Fruit fly (Drosophila melanogaster): Measurements from ENCODE around the gene Sfp24F.

Gene Sfp24F

DNA sequence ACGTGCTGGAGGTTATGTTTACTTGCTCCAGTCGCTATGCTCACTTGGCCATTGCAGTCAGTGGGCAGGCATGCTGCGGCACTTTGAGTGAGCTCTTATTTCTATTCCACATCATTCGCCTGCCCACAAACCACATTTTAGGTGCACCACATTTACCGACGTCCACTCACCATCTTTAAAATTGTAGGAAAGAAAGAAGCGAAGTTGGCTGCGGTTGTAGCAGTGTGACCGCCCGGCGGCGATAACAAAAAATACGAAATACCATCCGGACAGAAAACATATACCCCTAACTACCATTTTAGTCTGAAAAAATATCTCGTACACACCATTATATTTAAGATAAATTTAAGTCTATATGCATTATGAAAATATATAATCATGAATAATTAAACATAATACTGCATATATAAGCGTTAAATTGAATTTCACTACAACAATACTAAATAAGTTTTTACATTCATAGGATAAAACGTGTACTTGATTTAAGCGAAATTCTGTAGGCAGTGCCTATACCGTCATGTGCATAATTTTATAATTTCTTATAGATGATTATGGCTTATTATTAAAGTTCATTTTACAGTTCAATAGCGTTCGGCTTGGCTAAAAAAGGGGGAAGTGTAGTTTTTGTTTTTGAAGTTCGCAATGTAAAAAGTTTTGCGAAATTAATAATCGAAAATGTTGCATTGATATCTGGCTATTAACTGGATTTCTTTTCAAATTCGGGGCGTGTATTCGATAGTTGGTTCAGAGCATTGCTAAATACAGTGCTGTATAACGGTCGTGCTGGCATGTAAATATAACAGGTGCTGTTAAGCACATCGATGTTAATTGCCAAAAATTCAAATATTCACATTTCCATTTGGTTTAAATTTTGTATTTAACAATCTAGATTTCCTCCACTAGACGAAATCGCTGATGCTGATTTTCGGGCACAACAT is 16.5 kb upstream of the Sfp24F start, which contains the start of gene RpL27A (continued):
- peak; percentile 72 for TF ChIP-seq CG12769 (tag; optimal IDR thresholded peaks at IDR 0.05)
- TF ChIP-seq Fer3 (tag; optimal IDR thresholded peaks at IDR 0.05): peak; percentile 72
- peak; percentile 81; the same call in 2 of the 3 replicates for TF ChIP-seq CG34422 (GFP tag; IDR thresholded peaks at IDR 0.05)
- TF ChIP-seq CG2875 (GFP tag; optimal IDR thresholded peaks at IDR 0.05): peak; percentile 84
- peak; percentile 73 for TF ChIP-seq org-1 (GFP tag; optimal IDR thresholded peaks at IDR 0.05)
- TF ChIP-seq Neu2 (GFP tag; optimal IDR thresholded peaks at IDR 0.05; ENCODE audit: borderline replicate concordance): no peak
- no peak for TF ChIP-seq CG32767 (GFP tag; IDR thresholded peaks at IDR 0.05)
- peak; percentile 43 to 66 for TF ChIP-seq bsh (GFP tag; optimal IDR thresholded peaks at IDR 0.05)
- peak; percentile 69 for TF ChIP-seq CG2116 (GFP tag; optimal IDR thresholded peaks at IDR 0.05)
- TF ChIP-seq CG7839 (tag; optimal IDR thresholded peaks at IDR 0.05): peak; percentile 75
- peak; percentile 45 for TF ChIP-seq vfl (GFP tag; optimal IDR thresholded peaks at IDR 0.05)
- peak; percentile 99 for TF ChIP-seq YL-1 (GFP tag; optimal IDR thresholded peaks at IDR 0.05)
- TF ChIP-seq lmd (GFP tag; IDR thresholded peaks at IDR 0.05): peak; percentile 68
- peak; percentile 32 for TF ChIP-seq ind (GFP tag; optimal IDR thresholded peaks at IDR 0.05)
- peak; percentile 80 for TF ChIP-seq CG11085 (GFP tag; IDR thresholded peaks at IDR 0.05)
- peak; percentile 47; the same call in 1 of the 2 replicates for TF ChIP-seq inv (GFP tag; IDR thresholded peaks at IDR 0.05; ENCODE audit: partially characterized antibody)
- TF ChIP-seq klu (GFP tag; IDR thresholded peaks at IDR 0.05): peak; percentile 35; the same call in 1 of the 2 replicates
- TF ChIP-seq seq (GFP tag; IDR thresholded peaks at IDR 0.05): peak; percentile 69
- peak; percentile 71 for TF ChIP-seq CG9817 (tag; optimal IDR thresholded peaks at IDR 0.05)
- peak; percentile 91 for TF ChIP-seq phol (tag; optimal IDR thresholded peaks at IDR 0.05)
- peak; percentile 65 for TF ChIP-seq CG30431 (GFP tag; optimal IDR thresholded peaks at IDR 0.05)
- peak; percentile 48 for TF ChIP-seq Deaf1 (tag; optimal IDR thresholded peaks at IDR 0.05)
- TF ChIP-seq CG13624 (GFP tag; optimal IDR thresholded peaks at IDR 0.05): peak; percentile 48
- peak; percentile 52 for TF ChIP-seq CG10959 (GFP tag; IDR thresholded peaks at IDR 0.05)
- peak; percentile 73 for TF ChIP-seq pzg (GFP tag; optimal IDR thresholded peaks at IDR 0.05)
- TF ChIP-seq CG13424 (tag; optimal IDR thresholded peaks at IDR 0.05): peak; percentile 63
- TF ChIP-seq CG7963 (GFP tag; IDR thresholded peaks at IDR 0.05; ENCODE audit: partially characterized antibody): no peak
- no peak for TF ChIP-seq CG15073 (GFP tag; optimal IDR thresholded peaks at IDR 0.05)
- peak; percentile 59 for TF ChIP-seq tin (GFP tag; optimal IDR thresholded peaks at IDR 0.05)
- peak; percentile 73 for TF ChIP-seq bbx (GFP tag; IDR thresholded peaks at IDR 0.05; ENCODE audit: partially characterized antibody)
- peak; percentile 96 for TF ChIP-seq Ets65A (GFP tag)
- peak; percentile 28; the same call in 1 of the 2 replicates for TF ChIP-seq Taf1 (GFP tag; IDR thresholded peaks at IDR 0.05)
- peak; percentile 73 for TF ChIP-seq CG6689 (GFP tag; IDR thresholded peaks at IDR 0.05)
- TF ChIP-seq Nf-YB (GFP tag; optimal IDR thresholded peaks at IDR 0.05): peak; percentile 57
- peak; percentile 90 for TF ChIP-seq CG34376 (GFP tag; optimal IDR thresholded peaks at IDR 0.05)
- peak; percentile 68 for TF ChIP-seq Sox100B (GFP tag; optimal IDR thresholded peaks at IDR 0.05)
- peak; percentile 56 for TF ChIP-seq NC2α (GFP tag; optimal IDR thresholded peaks at IDR 0.05)
- peak; percentile 30 for TF ChIP-seq HLH54F (GFP tag; optimal IDR thresholded peaks at IDR 0.05)
- peak; percentile 91 for TF ChIP-seq CG17328 (GFP tag; IDR thresholded peaks at IDR 0.05)
- TF ChIP-seq en (GFP tag; optimal IDR thresholded peaks at IDR 0.05): peak; percentile 42
- TF ChIP-seq CG18764 (GFP tag; optimal IDR thresholded peaks at IDR 0.05): peak; percentile 62
- TF ChIP-seq BEAF-32 (GFP tag; optimal IDR thresholded peaks at IDR 0.05): peak; percentile 76
- peak; percentile 65 for TF ChIP-seq knrl (GFP tag; IDR thresholded peaks at IDR 0.05; ENCODE audit: partially characterized antibody)
- peak; percentile 76 for TF ChIP-seq Mad (GFP tag; optimal IDR thresholded peaks at IDR 0.05)
- TF ChIP-seq CG4707 (GFP tag; optimal IDR thresholded peaks at IDR 0.05): peak; percentile 90
- peak; percentile 46; the same call in 1 of the 2 replicates for TF ChIP-seq unc-4 (GFP tag; IDR thresholded peaks at IDR 0.05; ENCODE audit: partially characterized antibody)
- peak; percentile 32 for TF ChIP-seq Chrac-16 (GFP tag; optimal IDR thresholded peaks at IDR 0.05)

Measured in whole organism, embryonic.